Fruit fly (Drosophila melanogaster): ENCODE measurements around the gene Cpr78Cb.

DNA sequence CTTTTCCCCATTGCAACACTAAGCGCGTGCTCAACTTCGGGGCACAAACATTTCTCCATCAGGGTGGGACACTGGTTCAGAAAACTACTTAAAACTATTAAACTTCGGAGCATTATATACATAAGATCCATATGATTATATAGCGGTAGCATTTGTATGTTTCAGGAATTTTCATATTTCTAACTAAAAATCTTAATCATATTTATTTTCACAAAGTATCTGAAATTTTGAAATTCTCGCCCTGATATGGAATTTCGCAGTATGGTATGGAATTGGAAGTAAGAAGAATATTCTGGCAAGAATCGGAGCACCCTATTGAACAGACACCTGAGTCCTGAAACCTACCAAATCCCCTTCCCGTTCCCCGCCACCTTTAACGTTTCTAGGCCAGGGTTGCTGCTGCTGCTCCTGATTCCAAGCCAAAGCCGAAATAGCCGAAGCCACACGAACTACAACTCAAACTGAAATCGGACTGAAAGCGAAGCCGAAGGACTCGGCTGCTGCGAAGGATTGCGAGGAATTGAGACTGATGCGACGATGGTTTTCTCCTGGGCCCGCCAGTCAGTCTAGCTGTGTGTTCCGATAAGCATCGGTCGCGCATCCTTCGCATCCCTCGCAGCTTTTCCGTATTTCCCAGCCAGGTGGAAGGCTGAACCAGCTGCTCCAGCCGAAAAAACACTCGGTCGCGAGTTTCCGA, 27.7 kb downstream of the Cpr78Cb start:
- TF ChIP-seq dl (GFP tag; optimal IDR thresholded peaks at IDR 0.05; ENCODE audit: insufficient read depth in 1 of 2, partially characterized antibody in 2 of 2) (no peak), N (GFP tag; optimal IDR thresholded peaks at IDR 0.05) (no peak), Vsx2 (GFP tag; optimal IDR thresholded peaks at IDR 0.05; ENCODE audit: partially characterized antibody) (no peak), usp (GFP tag; optimal IDR thresholded peaks at IDR 0.05) (no peak), pan (optimal IDR thresholded peaks at IDR 0.05) (no peak), Jra (GFP tag; optimal IDR thresholded peaks at IDR 0.05) (no peak), h (GFP tag; optimal IDR thresholded peaks at IDR 0.05) (no peak), Myc (optimal IDR thresholded peaks at IDR 0.05) (no peak), GATAd (GFP tag; optimal IDR thresholded peaks at IDR 0.05) (no peak), CG32264 (GFP tag; optimal IDR thresholded peaks at IDR 0.05) (no peak), Dfd (GFP tag; optimal IDR thresholded peaks at IDR 0.05) (no peak), Dif (GFP tag; optimal IDR thresholded peaks at IDR 0.05; ENCODE audit: partially characterized antibody) (no peak)

All from whole organism, wandering third instar larva.